Fruit fly (Drosophila melanogaster): ENCODE results near the gene CG31495.

DNA sequence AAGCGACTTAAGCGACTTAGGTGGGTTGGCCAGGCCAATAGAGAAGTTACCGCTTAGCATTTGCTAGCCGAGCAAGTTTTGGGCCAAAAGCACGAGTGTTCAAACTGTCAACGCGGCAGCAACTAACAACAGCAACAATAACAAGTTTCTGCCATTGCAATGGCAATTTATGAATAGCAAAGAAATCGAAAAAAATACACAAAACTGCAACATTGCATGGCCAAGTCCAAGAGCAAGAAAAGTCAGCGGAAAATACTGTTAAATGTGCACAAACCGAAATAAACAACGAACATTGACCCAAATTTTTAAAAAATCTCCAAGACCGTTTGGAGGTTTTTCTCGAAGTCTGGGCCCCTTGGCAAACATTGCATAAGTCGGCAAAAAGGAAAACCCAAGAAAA, 29.4 kb downstream of the CG31495 start:
- TF ChIP-seq CG9705 (GFP tag; optimal IDR thresholded peaks at IDR 0.05) (no peak), N (GFP tag; optimal IDR thresholded peaks at IDR 0.05) (no peak), psq (GFP tag; optimal IDR thresholded peaks at IDR 0.05) (no peak), Abd-B (GFP tag; optimal IDR thresholded peaks at IDR 0.05) (no peak), Hr83 (GFP tag; optimal IDR thresholded peaks at IDR 0.05; ENCODE audit: poor library complexity, severe bottlenecking) (no peak), pan (optimal IDR thresholded peaks at IDR 0.05) (no peak), dmrt93B (GFP tag; optimal IDR thresholded peaks at IDR 0.05) (no peak), br (GFP tag; optimal IDR thresholded peaks at IDR 0.05) (no peak), Mio (GFP tag; optimal IDR thresholded peaks at IDR 0.05) (no peak), OdsH (GFP tag; optimal IDR thresholded peaks at IDR 0.05) (no peak), fru (GFP tag; optimal IDR thresholded peaks at IDR 0.05) (no peak)

Data from whole organism, wandering third instar larva.